Worm (Caenorhabditis elegans) whole organism, L1 larva: ENCODE data around the gene W10C6.2.
A peak's percentile ranks its signal among the peaks of the same experiment; 100 is the strongest.

Experiments used
- aha-1 ChIP-seq: fragments of 150-350 bp; optimal IDR thresholded peaks from 2 replicates; lab custom pipeline; 2014; ENCODE audit warnings: missing biosample characterization, missing genetic modification characterization
- ama-1 ChIP-seq: fragments of 150-350 bp; optimal IDR thresholded peaks from 2 replicates; lab custom pipeline; 2014
- dsc-1 ChIP-seq: sonication (generic microtip); optimal IDR thresholded peaks from 2 replicates; lab custom pipeline; 2016; ENCODE audit warnings: mild to moderate bottlenecking, missing genetic modification characterization, missing compliant biosample characterization
- fkh-10 ChIP-seq: sonication (generic microtip); optimal IDR thresholded peaks from 2 replicates; lab custom pipeline; 2017; ENCODE audit warnings: missing biosample characterization, missing genetic modification reagents, missing genetic modification characterization
- fkh-4 ChIP-seq: sonication (generic microtip); optimal IDR thresholded peaks from 2 replicates; lab custom pipeline; 2016; ENCODE audit warnings: missing compliant biosample characterization, missing genetic modification characterization, borderline replicate concordance
- jun-1 ChIP-seq: fragments of 150-350 bp; optimal IDR thresholded peaks from 2 replicates; lab custom pipeline; 2014; ENCODE audit warnings: missing biosample characterization, missing genetic modification reagents, missing genetic modification characterization
- lin-15B ChIP-seq: fragments of 150-350 bp; sonication (generic microtip); optimal IDR thresholded peaks from 3 replicates; lab custom pipeline; 2014; ENCODE audit warnings: missing biosample characterization, missing genetic modification characterization
- nhr-12 ChIP-seq: sonication (generic microtip); optimal IDR thresholded peaks from 2 replicates; lab custom pipeline; 2017; ENCODE audit warnings: missing biosample characterization, missing genetic modification characterization
- nhr-237 ChIP-seq: fragments of 150-350 bp; optimal IDR thresholded peaks from 2 replicates; lab custom pipeline; 2014; ENCODE audit warnings: missing biosample characterization, missing genetic modification characterization
- nhr-76 ChIP-seq: sonication (generic microtip); optimal IDR thresholded peaks from 2 replicates; lab custom pipeline; 2017; ENCODE audit warnings: missing biosample characterization, missing genetic modification characterization
- rnt-1 ChIP-seq: sonication (generic microtip); optimal IDR thresholded peaks from 2 replicates; lab custom pipeline; 2016; ENCODE audit warnings: mild to moderate bottlenecking, missing genetic modification characterization, moderate library complexity, missing compliant biosample characterization
- skn-1 ChIP-seq: fragments of 150-350 bp; optimal IDR thresholded peaks from 2 replicates; lab custom pipeline; 2014; ENCODE audit warnings: missing biosample characterization, missing genetic modification characterization
- sptf-1 ChIP-seq: fragments of 150-350 bp; optimal IDR thresholded peaks from 2 replicates; lab custom pipeline; 2014; ENCODE audit warnings: missing biosample characterization, missing genetic modification characterization

DNA sequence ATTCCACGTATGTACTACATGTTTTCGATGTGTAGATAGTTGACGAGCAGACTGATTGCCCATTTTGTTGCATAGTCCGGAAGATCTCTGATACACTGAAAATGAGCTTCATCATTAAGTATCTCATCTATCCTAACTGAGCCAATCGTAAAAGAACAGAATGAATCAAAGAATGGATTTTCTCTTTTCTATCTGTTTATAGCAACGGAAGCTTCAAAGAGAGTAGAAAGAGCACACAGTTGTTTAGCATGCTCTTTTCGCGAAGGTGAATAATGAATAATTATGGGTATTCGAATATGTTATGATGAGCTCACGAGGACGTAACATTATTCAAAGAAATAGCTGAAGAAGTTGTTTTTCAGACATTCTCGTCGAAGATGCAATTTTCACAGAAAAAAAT is 10.6 kb downstream of the W10C6.2 start, which contains the start of gene glb-4:
- no peak for TF ChIP-seq ama-1 (lab: Kevin White, UChicago)
- TF ChIP-seq dsc-1 = no peak
- no peak for TF ChIP-seq skn-1 (tag; lab: Kevin White, UChicago)
- TF ChIP-seq lin-15B = no peak
- TF ChIP-seq sptf-1 (tag; lab: Kevin White, UChicago) = no peak
- TF ChIP-seq fkh-10 = peak; percentile 7
- TF ChIP-seq nhr-12 (tag; lab: Kevin White, UChicago) = no peak
- no peak for TF ChIP-seq fkh-4 (tag; lab: Kevin White, UChicago)
- no peak for TF ChIP-seq nhr-76 (tag; lab: Kevin White, UChicago)
- TF ChIP-seq aha-1 = no peak
- no peak for TF ChIP-seq nhr-237
- no peak for TF ChIP-seq rnt-1 (tag; lab: Kevin White, UChicago)
- TF ChIP-seq jun-1 (tag; lab: Kevin White, UChicago) = no peak
